Worm (Caenorhabditis elegans): ENCODE measurements around the gene srj-52.

srj-52 gene

ce11 chrV:726573-727483, 31.0 kb upstream of the srj-52 start:
- TF ChIP-seq Y48G9A.11 (GFP tag; IDR thresholded peaks at IDR 0.05) (no peak), T26A8.4 (GFP tag; IDR thresholded peaks at IDR 0.05) (peak; percentile 27; the same call in 1 of the 2 replicates), aha-1 (tag) (peak; percentile 97), pqm-1 (tag; optimal IDR thresholded peaks at IDR 0.05) (peak; percentile 44), lin-38 (GFP tag; IDR thresholded peaks at IDR 0.05) (0 out of 2 replicates have a peak, but pooled peaks have one; percentile 3), tra-1 (GFP tag; IDR thresholded peaks at IDR 0.05) (no peak), mes-2 (tag; optimal IDR thresholded peaks at IDR 0.05; ENCODE audit: poor library complexity, severe bottlenecking) (peak; percentile 11), lim-7 (GFP tag; IDR thresholded peaks at IDR 0.05) (0 out of 2 replicates have a peak, but pooled peaks have one; percentile 8), php-3 (GFP tag; IDR thresholded peaks at IDR 0.05) (no peak), nhr-237 (tag; optimal IDR thresholded peaks at IDR 0.05) (no peak), ama-1 (optimal IDR thresholded peaks at IDR 0.05) (peak; percentile 89), pha-4 (GFP tag; IDR thresholded peaks at IDR 0.05) (peak; percentile 18; the same call in 1 of the 2 replicates), pha-4 (tag; optimal IDR thresholded peaks at IDR 0.05) (no peak), mep-1 (tag; optimal IDR thresholded peaks at IDR 0.05) (peak; percentile 30), nhr-42 (GFP tag; IDR thresholded peaks at IDR 0.05) (peak; percentile 24; the same call in 1 of the 2 replicates), nhr-28 (tag; optimal IDR thresholded peaks at IDR 0.05) (peak; percentile 26), nhr-10 (tag; optimal IDR thresholded peaks at IDR 0.05) (peak; percentile 22), cey-2 (tag; optimal IDR thresholded peaks at IDR 0.05; ENCODE audit: borderline replicate concordance, insufficient read depth) (no peak), dmd-9 (GFP tag; IDR thresholded peaks at IDR 0.05) (peak; percentile 7; the same call in 1 of the 2 replicates), dve-1 (tag; optimal IDR thresholded peaks at IDR 0.05; ENCODE audit: insufficient read depth) (peak; percentile 43), zip-2 (tag; optimal IDR thresholded peaks at IDR 0.05) (peak; percentile 15), dpl-1 (GFP tag; optimal IDR thresholded peaks at IDR 0.05) (no peak), daf-19 (GFP tag; conservative IDR thresholded peaks at IDR 0.05) (0 out of 2 replicates have a peak, but pooled peaks have one; percentile 38), D1046.2 (GFP tag; IDR thresholded peaks at IDR 0.05) (no peak), zfp-3 (GFP tag; conservative IDR thresholded peaks at IDR 0.05) (peak; percentile 41; the same call in 1 of the 2 replicates), sdz-12 (GFP tag; optimal IDR thresholded peaks at IDR 0.05) (no peak), lin-29 (GFP tag; IDR thresholded peaks at IDR 0.05) (no peak; the same call in 1 of the 2 replicates), daf-16 (GFP tag; optimal IDR thresholded peaks at IDR 0.05) (peak in 1 of 2 experiments; percentile 6), daf-16 (tag; optimal IDR thresholded peaks at IDR 0.05) (no peak)

ce11 chrV:725807-726572, 30.2 kb upstream of the srj-52 start:
- TF ChIP-seq F44E2.7 (GFP tag; IDR thresholded peaks at IDR 0.05) (0 out of 2 replicates have a peak, but pooled peaks have one; percentile 46), mxl-2 (GFP tag; conservative IDR thresholded peaks at IDR 0.05) (no peak; the same call in 1 of the 2 replicates), nhr-48 (tag; optimal IDR thresholded peaks at IDR 0.05) (no peak), attf-4 (tag; optimal IDR thresholded peaks at IDR 0.05) (no peak), hlh-30 (tag; optimal IDR thresholded peaks at IDR 0.05; ENCODE audit: insufficient read depth) (no peak), lin-13 (GFP tag; optimal IDR thresholded peaks at IDR 0.05) (no peak), unc-39 (tag; optimal IDR thresholded peaks at IDR 0.05) (no peak), T26A8.4 (GFP tag; IDR thresholded peaks at IDR 0.05) (peak; percentile 58; the same call in 1 of the 2 replicates), aly-2 (tag; optimal IDR thresholded peaks at IDR 0.05) (no peak), madf-9 (GFP tag; conservative IDR thresholded peaks at IDR 0.05) (0 out of 2 replicates have a peak, but pooled peaks have one; percentile 3), fkh-10 (GFP tag; optimal IDR thresholded peaks at IDR 0.05) (no peak), nhr-25 (tag; optimal IDR thresholded peaks at IDR 0.05; ENCODE audit: borderline replicate concordance, insufficient read depth) (peak; percentile 2), nhr-42 (GFP tag; IDR thresholded peaks at IDR 0.05) (0 out of 2 replicates have a peak, but pooled peaks have one; percentile 28), sdz-12 (GFP tag; optimal IDR thresholded peaks at IDR 0.05) (no peak), zip-11 (GFP tag; IDR thresholded peaks at IDR 0.05) (0 out of 2 replicates have a peak, but pooled peaks have one; percentile 29), tra-1 (GFP tag; IDR thresholded peaks at IDR 0.05) (no peak), set-16 (GFP tag; IDR thresholded peaks at IDR 0.05) (no peak), nhr-102 (tag; optimal IDR thresholded peaks at IDR 0.05) (no peak), dmd-8 (GFP tag; IDR thresholded peaks at IDR 0.05) (no peak), nhr-28 (tag; optimal IDR thresholded peaks at IDR 0.05) (no peak), Y105C5A.15 (GFP tag; IDR thresholded peaks at IDR 0.05) (no peak), aha-1 (tag) (peak; percentile 96), dmd-6 (GFP tag; IDR thresholded peaks at IDR 0.05) (no peak)

Measured in whole organism, L4 larva.